Worm (Caenorhabditis elegans) whole organism, late embryonic: ENCODE results near the gene srh-209.

ENCODE experiments used
- C38D4.7 ChIP-seq: fragments of 200-800 bp; sonication (Bioruptor generic); optimal IDR thresholded peaks from 2 replicates; lab custom pipeline; 2018; ENCODE audit warnings: mild to moderate bottlenecking, missing genetic modification characterization, moderate library complexity, missing compliant biosample characterization
- F13H6.1 ChIP-seq: sonication (generic microtip); optimal IDR thresholded peaks from 2 replicates; lab custom pipeline; 2016; ENCODE audit warnings: missing genetic modification characterization, missing compliant biosample characterization
- K02D7.2 ChIP-seq: sonication (generic microtip); optimal IDR thresholded peaks from 2 replicates; lab custom pipeline; 2017; ENCODE audit warnings: mild to moderate bottlenecking, missing genetic modification characterization, missing compliant biosample characterization
- ama-1 ChIP-seq: fragments of 150-350 bp; optimal IDR thresholded peaks from 2 replicates; lab custom pipeline; 2014
- ceh-14 ChIP-seq: sonication (generic microtip); optimal IDR thresholded peaks from 2 replicates; lab custom pipeline; 2016; ENCODE audit warnings: missing genotype, missing genetic modification characterization, missing compliant biosample characterization
- ceh-24 ChIP-seq: sonication (generic microtip); optimal IDR thresholded peaks from 2 replicates; lab custom pipeline; 2016; ENCODE audit warnings: mild to moderate bottlenecking, missing genetic modification characterization, missing compliant biosample characterization
- ceh-30 ChIP-seq: fragments of 150-350 bp; optimal IDR thresholded peaks from 2 replicates; lab custom pipeline; 2014; ENCODE audit warnings: missing biosample characterization, missing genetic modification characterization
- ceh-31 ChIP-seq: sonication (generic microtip); optimal IDR thresholded peaks from 2 replicates; lab custom pipeline; 2016; ENCODE audit warnings: missing genetic modification characterization, missing compliant biosample characterization
- ceh-34 ChIP-seq: sonication (generic microtip); optimal IDR thresholded peaks from 2 replicates; lab custom pipeline; 2016; ENCODE audit warnings: mild to moderate bottlenecking, missing genetic modification characterization, missing compliant biosample characterization
- ceh-45 ChIP-seq: fragments of 200-800 bp; sonication (Bioruptor generic); IDR thresholded peaks from 2 replicates; pipeline ENCODE4 v1.3.6; 2022; ENCODE audit warnings: missing genetic modification reagents, missing genetic modification characterization, missing compliant biosample characterization
- che-1 ChIP-seq: sonication (generic microtip); optimal IDR thresholded peaks from 2 replicates; lab custom pipeline; 2016; ENCODE audit warnings: mild to moderate bottlenecking, missing genetic modification characterization, missing compliant biosample characterization
- elt-2 ChIP-seq: sonication (generic microtip); optimal IDR thresholded peaks from 2 replicates; lab custom pipeline; 2016; ENCODE audit warnings: missing genetic modification reagents, missing genetic modification characterization, missing compliant biosample characterization
- ets-4 ChIP-seq: sonication (generic microtip); optimal IDR thresholded peaks from 2 replicates; lab custom pipeline; 2016; ENCODE audit warnings: missing genetic modification characterization, missing compliant biosample characterization
- eyg-1 ChIP-seq: sonication (generic microtip); optimal IDR thresholded peaks from 2 replicates; lab custom pipeline; 2016; ENCODE audit warnings: missing genotype, missing genetic modification characterization, missing compliant biosample characterization
- fax-1 ChIP-seq: sonication (generic microtip); optimal IDR thresholded peaks from 2 replicates; lab custom pipeline; 2016; ENCODE audit warnings: missing genotype, missing genetic modification characterization, missing compliant biosample characterization
- hlh-15 ChIP-seq: sonication (generic microtip); optimal IDR thresholded peaks from 2 replicates; lab custom pipeline; 2016; ENCODE audit warnings: missing genetic modification characterization, missing compliant biosample characterization
- hlh-30 ChIP-seq: sonication (generic microtip); optimal IDR thresholded peaks from 2 replicates; lab custom pipeline; 2017; ENCODE audit warnings: antibody characterized with exemption, missing genetic modification characterization, missing compliant biosample characterization; ENCODE audit not compliant: insufficient read depth
- hlh-6 ChIP-seq: sonication (generic microtip); optimal IDR thresholded peaks from 2 replicates; lab custom pipeline; 2016; ENCODE audit warnings: missing genotype, missing genetic modification characterization, missing compliant biosample characterization
- hlh-8 ChIP-seq: sonication (generic microtip); optimal IDR thresholded peaks from 2 replicates; lab custom pipeline; 2016; ENCODE audit warnings: missing genotype, missing genetic modification characterization, missing compliant biosample characterization
- lim-6 ChIP-seq: sonication (generic microtip); optimal IDR thresholded peaks from 2 replicates; lab custom pipeline; 2016; ENCODE audit warnings: missing genetic modification characterization, missing compliant biosample characterization
- madf-2 ChIP-seq: sonication (generic microtip); optimal IDR thresholded peaks from 2 replicates; lab custom pipeline; 2017; ENCODE audit warnings: missing genetic modification characterization, missing compliant biosample characterization
- mec-3 ChIP-seq: sonication (generic microtip); optimal IDR thresholded peaks from 2 replicates; lab custom pipeline; 2016; ENCODE audit warnings: borderline replicate concordance, missing genetic modification characterization, missing compliant biosample characterization
- nfya-1 ChIP-seq: sonication (generic microtip); optimal IDR thresholded peaks from 2 replicates; lab custom pipeline; 2017; ENCODE audit warnings: missing genetic modification characterization, mild to moderate bottlenecking, missing compliant biosample characterization, antibody characterized with exemption, moderate library complexity
- nhr-11 ChIP-seq: fragments of 150-350 bp; optimal IDR thresholded peaks from 2 replicates; lab custom pipeline; 2014; ENCODE audit warnings: missing biosample characterization, missing genetic modification characterization
- npax-4 ChIP-seq: sonication (generic microtip); optimal IDR thresholded peaks from 2 replicates; lab custom pipeline; 2016; ENCODE audit warnings: missing genetic modification characterization, missing compliant biosample characterization
- pag-3 ChIP-seq: sonication (generic microtip); optimal IDR thresholded peaks from 2 replicates; lab custom pipeline; 2016; ENCODE audit warnings: missing compliant biosample characterization, missing genetic modification characterization, borderline replicate concordance
- pax-1 ChIP-seq: fragments of 150-350 bp; optimal IDR thresholded peaks from 2 replicates; lab custom pipeline; 2014; ENCODE audit warnings: missing biosample characterization, missing genetic modification characterization
- pha-2 ChIP-seq: sonication (generic microtip); optimal IDR thresholded peaks from 2 replicates; lab custom pipeline; 2017; ENCODE audit warnings: mild to moderate bottlenecking, missing genetic modification characterization, missing compliant biosample characterization
- pha-4 ChIP-seq: fragments of 150-350 bp; optimal IDR thresholded peaks from 2 replicates; lab custom pipeline; 2018; ENCODE audit warnings: missing biosample characterization, missing genetic modification reagents, missing genetic modification characterization
- pqm-1 ChIP-seq: sonication (generic microtip); optimal IDR thresholded peaks from 2 replicates; lab custom pipeline; 2016; ENCODE audit warnings: missing genetic modification characterization, missing compliant biosample characterization
- pros-1 ChIP-seq: fragments of 150-350 bp; optimal IDR thresholded peaks from 2 replicates; lab custom pipeline; 2014; ENCODE audit warnings: missing biosample characterization, missing genetic modification reagents, missing genetic modification characterization
- sdc-2 ChIP-seq: sonication (generic microtip); optimal IDR thresholded peaks from 2 replicates; lab custom pipeline; 2016; ENCODE audit warnings: missing genotype, missing genetic modification characterization, missing compliant biosample characterization
- sox-4 ChIP-seq: sonication (generic microtip); optimal IDR thresholded peaks from 2 replicates; lab custom pipeline; 2017; ENCODE audit warnings: mild to moderate bottlenecking, missing genetic modification characterization, inconsistent platforms, missing compliant biosample characterization
- syd-9 ChIP-seq: sonication (generic microtip); optimal IDR thresholded peaks from 2 replicates; lab custom pipeline; 2016; ENCODE audit warnings: mild to moderate bottlenecking, missing genetic modification characterization, moderate library complexity, missing compliant biosample characterization
- tbx-2 ChIP-seq: sonication (generic microtip); optimal IDR thresholded peaks from 2 replicates; lab custom pipeline; 2016; ENCODE audit warnings: missing genetic modification characterization, missing compliant biosample characterization
- ttx-3 ChIP-seq: sonication (generic microtip); optimal IDR thresholded peaks from 2 replicates; lab custom pipeline; 2016; ENCODE audit warnings: missing genetic modification reagents, missing genetic modification characterization, missing compliant biosample characterization
- unc-3 ChIP-seq, 2 experiments: fragments of 200-800 bp in 1 of 2; sonication (Bioruptor generic) in 1 of 2; sonication (generic microtip) in 1 of 2; conservative IDR thresholded peaks in 1 of 2; optimal IDR thresholded peaks in 1 of 2; 2 replicates each; pipeline versions ENCODE4 v1.3.6 to Lab custom; 2016 to 2022; ENCODE audit warnings: missing compliant biosample characterization in 2 of 2, missing genetic modification characterization in 2 of 2, missing genetic modification reagents in 1 of 2
- unc-42 ChIP-seq: sonication (generic microtip); optimal IDR thresholded peaks from 2 replicates; lab custom pipeline; 2016; ENCODE audit warnings: missing genotype, missing genetic modification characterization, missing compliant biosample characterization
- zip-5 ChIP-seq: sonication (generic microtip); optimal IDR thresholded peaks from 2 replicates; lab custom pipeline; 2016; ENCODE audit warnings: missing genetic modification characterization, missing compliant biosample characterization

The srh-209 gene

ce11 chrV:18371579-18371978, 33.1 kb downstream of the srh-209 start, which contains the start of gene C08E8.4:
C08E8.4 (plus strand) TSS chrV:18371846.
- TF ChIP-seq ceh-34 (tag; lab: Kevin White, UChicago) (no peak), ceh-31 (tag; lab: Kevin White, UChicago) (no peak), ets-4 (tag; lab: Kevin White, UChicago) (no peak), ceh-14 (tag; lab: Kevin White, UChicago) (no peak), pag-3 (tag; lab: Kevin White, UChicago) (no peak), npax-4 (tag; lab: Kevin White, UChicago) (no peak), elt-2 (no peak), hlh-8 (tag; lab: Kevin White, UChicago) (no peak), ttx-3 (no peak), pax-1 (tag; lab: Kevin White, UChicago) (no peak), syd-9 (tag; lab: Kevin White, UChicago) (no peak), unc-42 (tag; lab: Kevin White, UChicago) (no peak)
- TF ChIP-seq, all 69 proteins: peak for 0

ce11 chrV:18371028-18371427, 33.6 kb downstream of the srh-209 start:
- no peak for TF ChIP-seq eyg-1 (tag; lab: Kevin White, UChicago)
- no peak for TF ChIP-seq madf-2
- no peak for TF ChIP-seq hlh-30 (tag; lab: Kevin White, UChicago)
- no peak for TF ChIP-seq zip-5 (tag; lab: Kevin White, UChicago)
- no peak for TF ChIP-seq nfya-1
- TF ChIP-seq pax-1 (tag; lab: Kevin White, UChicago): no peak
- TF ChIP-seq ceh-30 (tag; lab: Kevin White, UChicago): no peak
- no peak for TF ChIP-seq lim-6
- TF ChIP-seq unc-3 (GFP tag; conservative IDR thresholded peaks at IDR 0.05; lab: Robert Waterston, UW): no peak
- no peak for TF ChIP-seq unc-3 (tag; optimal IDR thresholded peaks at IDR 0.05; lab: Kevin White, UChicago)
- TF ChIP-seq mec-3 (tag; lab: Kevin White, UChicago): no peak
- no peak for TF ChIP-seq che-1 (tag; lab: Kevin White, UChicago)
- TF ChIP-seq pqm-1 (tag; lab: Kevin White, UChicago): no peak
- no peak for TF ChIP-seq pros-1 (tag; lab: Kevin White, UChicago)
- TF ChIP-seq C38D4.7 (GFP tag; lab: Kevin White, UChicago): no peak
- TF ChIP-seq sox-4 (tag; lab: Kevin White, UChicago): no peak
- no peak for TF ChIP-seq hlh-15
- TF ChIP-seq fax-1 (tag; lab: Kevin White, UChicago): no peak
- TF ChIP-seq sdc-2: no peak
- TF ChIP-seq pha-4 (tag; lab: Kevin White, UChicago): no peak

- TF ChIP-seq hlh-30 (tag; lab: Kevin White, UChicago) (no peak), pha-4 (tag; lab: Kevin White, UChicago) (no peak), ttx-3 (no peak), ama-1 (lab: Kevin White, UChicago) (no peak), npax-4 (tag; lab: Kevin White, UChicago) (no peak), nhr-11 (no peak), hlh-15 (no peak), K02D7.2 (no peak), sdc-2 (no peak), pax-1 (tag; lab: Kevin White, UChicago) (no peak), ceh-24 (no peak), F13H6.1 (tag; lab: Kevin White, UChicago) (no peak), pros-1 (tag; lab: Kevin White, UChicago) (no peak), hlh-6 (tag; lab: Kevin White, UChicago) (no peak), elt-2 (no peak), tbx-2 (tag; lab: Kevin White, UChicago) (no peak), ceh-45 (no peak), pha-2 (tag; lab: Kevin White, UChicago) (no peak)
Observed at ce11 chrV:18368322-18368721, 36.3 kb downstream of the srh-209 start, which contains the start of gene C08E8.6. C08E8.6 (minus strand) TSS chrV:18368422.
